Fruit fly (Drosophila melanogaster) whole organism: ENCODE results near the gene CG13893.

Source experiments
- Dll ChIP-seq: fragments of >200 bp; optimal IDR thresholded peaks from 2 replicates; lab custom pipeline; 2017
- psq ChIP-seq: fragments of >200 bp; optimal IDR thresholded peaks from 2 replicates; lab custom pipeline; 2017
- usp ChIP-seq: fragments of >200 bp; optimal IDR thresholded peaks from 2 replicates; lab custom pipeline; 2017; ENCODE audit warnings: missing biosample characterization, missing genetic modification characterization, mixed read lengths

- TF ChIP-seq usp (GFP tag; lab: Kevin White, UChicago), result no peak
- no peak for TF ChIP-seq Dll (lab: Kevin White, UChicago)
- TF ChIP-seq psq, result no peak
These were observed 2.9 kb upstream of the CG13893 start, which contains the start of gene Reg-2 for dm6 chr3L:606490-607327.
